Worm (Caenorhabditis elegans) whole organism, L1 larva: ENCODE data around the gene scc-1.

Experiments used
- aly-2 ChIP-seq: fragments of 150-350 bp; optimal IDR thresholded peaks from 2 replicates; lab custom pipeline; 2014; ENCODE audit warnings: missing biosample characterization, missing genetic modification characterization
- ceh-82 ChIP-seq, 3 experiments: fragments of 150-350 bp in 1 of 3; sonication (generic microtip) in 2 of 3; optimal IDR thresholded peaks; 2 replicates each; lab custom pipeline; 2014 to 2017; ENCODE audit warnings: missing biosample characterization in 3 of 3, missing genetic modification characterization in 3 of 3
- dsc-1 ChIP-seq: sonication (generic microtip); optimal IDR thresholded peaks from 2 replicates; lab custom pipeline; 2016; ENCODE audit warnings: mild to moderate bottlenecking, missing genetic modification characterization, missing compliant biosample characterization
- egl-27 ChIP-seq, 2 experiments: fragments of 150-350 bp in 1 of 2; sonication (generic microtip); optimal IDR thresholded peaks; 3 replicates each; lab custom pipeline; 2017 to 2018; ENCODE audit warnings: missing biosample characterization in 2 of 2, missing genetic modification characterization in 2 of 2, missing genetic modification reagents in 2 of 2
- fos-1 ChIP-seq: fragments of 150-350 bp; optimal IDR thresholded peaks from 2 replicates; lab custom pipeline; 2014; ENCODE audit warnings: missing biosample characterization, missing genetic modification characterization
- mab-9 ChIP-seq: fragments of 200-800 bp; sonication (Bioruptor generic); IDR thresholded peaks from 2 replicates; pipeline ENCODE4 v1.3.6; 2022; ENCODE audit warnings: missing genetic modification reagents, missing genetic modification characterization, missing compliant biosample characterization
- snpc-4 ChIP-seq: fragments of 150-350 bp; optimal IDR thresholded peaks from 2 replicates; lab custom pipeline; 2014; ENCODE audit warnings: missing biosample characterization, missing genetic modification characterization
- unc-62 ChIP-seq: fragments of 150-350 bp; optimal IDR thresholded peaks from 2 replicates; lab custom pipeline; 2014; ENCODE audit warnings: missing biosample characterization, missing genetic modification reagents, missing genetic modification characterization
- unc-86 ChIP-seq: sonication (generic microtip); optimal IDR thresholded peaks from 2 replicates; lab custom pipeline; 2016; ENCODE audit warnings: missing genetic modification characterization, missing compliant biosample characterization
- zag-1 ChIP-seq: fragments of 150-350 bp; optimal IDR thresholded peaks from 2 replicates; lab custom pipeline; 2014; ENCODE audit warnings: missing biosample characterization, missing genetic modification characterization
- ztf-4 ChIP-seq: fragments of 150-350 bp; optimal IDR thresholded peaks from 2 replicates; lab custom pipeline; 2014; ENCODE audit warnings: missing biosample characterization, missing genetic modification characterization

DNA sequence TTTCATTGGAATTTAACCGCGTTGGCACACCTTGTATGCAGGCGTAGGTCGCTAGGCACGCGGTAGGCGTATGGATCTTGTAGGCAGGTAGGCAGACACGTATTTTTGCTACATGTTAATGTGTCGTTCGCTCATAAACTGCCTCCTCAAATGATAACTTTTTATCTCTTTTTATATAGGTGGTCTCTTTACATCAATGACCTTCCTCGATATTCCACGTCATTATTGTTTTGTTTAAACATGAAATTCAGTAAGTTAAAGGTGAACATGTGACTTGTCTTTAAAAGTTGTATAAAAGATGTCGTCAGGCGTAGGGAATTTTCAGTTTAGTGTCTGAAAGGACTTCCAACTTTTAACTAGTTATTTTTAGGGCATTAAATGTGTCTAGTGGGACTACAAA, 49.2 kb downstream of the scc-1 start:
- TF ChIP-seq egl-27 (tag; optimal IDR thresholded peaks at IDR 0.05; lab: Kevin White, UChicago) (no peak), fos-1 (tag; lab: Kevin White, UChicago) (no peak), dsc-1 (tag; lab: Kevin White, UChicago) (no peak), ztf-4 (tag; lab: Kevin White, UChicago) (no peak), unc-62 (GFP tag; lab: Kevin White, UChicago) (no peak), unc-86 (tag; lab: Kevin White, UChicago) (no peak), ceh-82 (tag; optimal IDR thresholded peaks at IDR 0.05; lab: Kevin White, UChicago) (no peak), zag-1 (tag; lab: Kevin White, UChicago) (no peak), snpc-4 (tag; lab: Kevin White, UChicago) (no peak), aly-2 (tag; lab: Kevin White, UChicago) (no peak), mab-9 (no peak)
